Worm (Caenorhabditis elegans) whole organism, dauer: ENCODE data around the gene srd-50.

Experiments
- unc-62 ChIP-seq: sonication (generic microtip); optimal IDR thresholded peaks from 2 replicates; lab custom pipeline; 2017; ENCODE audit warnings: missing biosample characterization, missing genetic modification reagents, missing genetic modification characterization

Gene srd-50

ce11 chrX:13506043-13506442, 24.4 kb upstream of the srd-50 start:
- TF ChIP-seq unc-62 (GFP tag; lab: Kevin White, UChicago), result no peak

- no peak for TF ChIP-seq unc-62 (GFP tag; lab: Kevin White, UChicago)
These were observed 23.6 kb upstream of the srd-50 start for ce11 chrX:13505201-13505600.

- no peak for TF ChIP-seq unc-62 (GFP tag; lab: Kevin White, UChicago)
These were observed 22.2 kb upstream of the srd-50 start for ce11 chrX:13503839-13504238.

ce11 chrX:13502282-13502681, 20.7 kb upstream of the srd-50 start:
- TF ChIP-seq unc-62 (GFP tag; lab: Kevin White, UChicago), result no peak

ce11 chrX:13500568-13500967, 19.0 kb upstream of the srd-50 start, which contains the start of gene sad-1:
Gene sad-1, minus strand, starts transcription at chrX:13500668.
- no peak for TF ChIP-seq unc-62 (GFP tag; lab: Kevin White, UChicago)

ce11 chrX:13499923-13500322, 18.3 kb upstream of the srd-50 start:
- no peak for TF ChIP-seq unc-62 (GFP tag; lab: Kevin White, UChicago)

ce11 chrX:13499098-13499497, 17.5 kb upstream of the srd-50 start:
- TF ChIP-seq unc-62 (GFP tag; lab: Kevin White, UChicago), result no peak

- TF ChIP-seq unc-62 (GFP tag; lab: Kevin White, UChicago), result no peak
These were observed 12.2 kb upstream of the srd-50 start for ce11 chrX:13493762-13494161.

- TF ChIP-seq unc-62 (GFP tag; lab: Kevin White, UChicago), result no peak
These were observed 3.2 kb upstream of the srd-50 start, which contains the start of gene srd-51 for ce11 chrX:13484813-13485212. Gene srd-51, minus strand, starts transcription at chrX:13484913.

ce11 chrX:13477356-13477755, 4.2 kb downstream of the srd-50 start, which contains the start of gene efn-3:
Gene efn-3, minus strand, starts transcription at chrX:13477456.
- no peak for TF ChIP-seq unc-62 (GFP tag; lab: Kevin White, UChicago)

ce11 chrX:13471855-13472254, 9.7 kb downstream of the srd-50 start, which contains the start of gene tre-4:
Gene tre-4, plus strand, starts transcription at chrX:13472155.
- no peak for TF ChIP-seq unc-62 (GFP tag; lab: Kevin White, UChicago)

- no peak for TF ChIP-seq unc-62 (GFP tag; lab: Kevin White, UChicago)
These were observed 11.5 kb downstream of the srd-50 start for ce11 chrX:13469907-13470647.

- no peak for TF ChIP-seq unc-62 (GFP tag; lab: Kevin White, UChicago)
These were observed 12.5 kb downstream of the srd-50 start, which contains the start of gene col-184 for ce11 chrX:13469047-13469633. Gene col-184, plus strand, starts transcription at chrX:13469455.

ce11 chrX:13466926-13467866, 14.4 kb downstream of the srd-50 start, which contains the start of gene col-183:
Gene col-183, minus strand, starts transcription at chrX:13467764.
- no peak for TF ChIP-seq unc-62 (GFP tag; lab: Kevin White, UChicago)

- no peak for TF ChIP-seq unc-62 (GFP tag; lab: Kevin White, UChicago)
These were observed 17.8 kb downstream of the srd-50 start, which contains the start of gene F02D10.2 for ce11 chrX:13463793-13464192. Gene F02D10.2, minus strand, starts transcription at chrX:13463893.
